Worm (Caenorhabditis elegans): Measurements from ENCODE around the gene lec-10.
A peak's percentile ranks its signal among the peaks of the same experiment; 100 is the strongest.

lec-10 gene

ce11 chrV:6462606-6463005, 26.3 kb downstream of the lec-10 start (continued):
- TF ChIP-seq tag-97 (GFP tag; IDR thresholded peaks at IDR 0.05) (no peak), lin-13 (GFP tag; optimal IDR thresholded peaks at IDR 0.05) (no peak), Y5F2A.4 (GFP tag; optimal IDR thresholded peaks at IDR 0.05) (no peak), vab-7 (GFP tag; IDR thresholded peaks at IDR 0.05) (no peak), zag-1 (tag; optimal IDR thresholded peaks at IDR 0.05) (no peak), mdt-29 (GFP tag; IDR thresholded peaks at IDR 0.05) (no peak), hlh-30 (tag; optimal IDR thresholded peaks at IDR 0.05; ENCODE audit: insufficient read depth) (peak; percentile 73), spr-3 (GFP tag; optimal IDR thresholded peaks at IDR 0.05) (no peak), egl-43 (GFP tag; IDR thresholded peaks at IDR 0.05) (no peak), hmg-1.1 (GFP tag; IDR thresholded peaks at IDR 0.05) (no peak)

ce11 chrV:6461250-6461649, 27.7 kb downstream of the lec-10 start:
- TF ChIP-seq dmd-6 (GFP tag; IDR thresholded peaks at IDR 0.05) (peak; percentile 24; the same call in 1 of the 2 replicates), ctbp-1 (GFP tag; IDR thresholded peaks at IDR 0.05) (no peak), hlh-30 (tag; optimal IDR thresholded peaks at IDR 0.05; ENCODE audit: insufficient read depth) (peak; percentile 63), ceh-82 (tag; optimal IDR thresholded peaks at IDR 0.05) (no peak), php-3 (GFP tag; IDR thresholded peaks at IDR 0.05) (peak; percentile 69; the same call in 1 of the 2 replicates), fos-1 (tag; optimal IDR thresholded peaks at IDR 0.05) (no peak)

- TF ChIP-seq zip-11 (GFP tag; IDR thresholded peaks at IDR 0.05) = no peak
- no peak for TF ChIP-seq php-3 (GFP tag; IDR thresholded peaks at IDR 0.05)
- TF ChIP-seq madf-9 (GFP tag; conservative IDR thresholded peaks at IDR 0.05) = no peak
- no peak for TF ChIP-seq ama-1 (optimal IDR thresholded peaks at IDR 0.05)
- TF ChIP-seq mes-2 (tag; optimal IDR thresholded peaks at IDR 0.05; ENCODE audit: poor library complexity, severe bottlenecking) = peak; percentile 50
- peak; percentile 2 for TF ChIP-seq aha-1 (tag)
- TF ChIP-seq saeg-2 (GFP tag; IDR thresholded peaks at IDR 0.05) = no peak
- no peak for TF ChIP-seq daf-12 (tag; optimal IDR thresholded peaks at IDR 0.05)
- peak in 1 of 2 experiments; percentile 16 for TF ChIP-seq mdl-1 (tag; optimal IDR thresholded peaks at IDR 0.05)
- TF ChIP-seq madf-5 (GFP tag; IDR thresholded peaks at IDR 0.05) = no peak
- TF ChIP-seq dve-1 (tag; optimal IDR thresholded peaks at IDR 0.05; ENCODE audit: insufficient read depth) = peak; percentile 12
- no peak for TF ChIP-seq F49E8.2 (tag; optimal IDR thresholded peaks at IDR 0.05; ENCODE audit: borderline replicate concordance)
- TF ChIP-seq F44E2.7 (GFP tag; IDR thresholded peaks at IDR 0.05) = no peak
- TF ChIP-seq T20F7.1 (GFP tag; optimal IDR thresholded peaks at IDR 0.05) = no peak
- TF ChIP-seq lin-39 (tag; optimal IDR thresholded peaks at IDR 0.05) = no peak
- TF ChIP-seq unc-62 (GFP tag; optimal IDR thresholded peaks at IDR 0.05 in 1 of 2) = peak in 1 of 2 experiments; percentile 86
- TF ChIP-seq unc-62 (tag; optimal IDR thresholded peaks at IDR 0.05) = no peak
- no peak for TF ChIP-seq F26F4.8 (GFP tag; conservative IDR thresholded peaks at IDR 0.05)
Measured at ce11 chrV:6458302-6458998, 30.5 kb downstream of the lec-10 start.

ce11 chrV:6456903-6457302, 32.0 kb downstream of the lec-10 start:
- TF ChIP-seq aha-1 (tag) (peak; percentile 96), lir-3 (tag; optimal IDR thresholded peaks at IDR 0.05) (no peak)

ce11 chrV:6453122-6453521, 35.8 kb downstream of the lec-10 start, which contains the start of gene acl-9:
Gene acl-9, plus strand, starts transcription at chrV:6453226.
- peak; percentile 3 for TF ChIP-seq ama-1 (optimal IDR thresholded peaks at IDR 0.05)
- TF ChIP-seq Y48G9A.11 (GFP tag; IDR thresholded peaks at IDR 0.05) = peak; percentile 57
- TF ChIP-seq nhr-28 (tag; optimal IDR thresholded peaks at IDR 0.05) = no peak

All from whole organism, L4 larva.